Fruit fly (Drosophila melanogaster): ENCODE results near the gene Sdic3.
A peak's percentile ranks its signal among the peaks of the same experiment; 100 is the strongest.

Gene Sdic3

dm6 chrX:20173464-20173995 lies 20.5 kb downstream of the Sdic3 start, which contains the start of gene AnxB10 (continued):
- TF ChIP-seq Sry-δ (GFP tag; optimal IDR thresholded peaks at IDR 0.05), result peak; percentile 25
- TF ChIP-seq Fer2 (tag; optimal IDR thresholded peaks at IDR 0.05), result peak; percentile 6
- peak; percentile 56; the same call in 1 of the 2 replicates for TF ChIP-seq HLH3B (GFP tag; IDR thresholded peaks at IDR 0.05)
- TF ChIP-seq az2 (GFP tag; optimal IDR thresholded peaks at IDR 0.05), result peak; percentile 59
- no peak for TF ChIP-seq tx (GFP tag; optimal IDR thresholded peaks at IDR 0.05)
- TF ChIP-seq Aef1 (GFP tag; IDR thresholded peaks at IDR 0.05), result peak; percentile 47; the same call in 2 of the 3 replicates
- peak; percentile 44 for TF ChIP-seq CG12071 (GFP tag; optimal IDR thresholded peaks at IDR 0.05)
- no peak for TF ChIP-seq C15 (GFP tag; IDR thresholded peaks at IDR 0.05)
- TF ChIP-seq CG1832 (GFP tag; optimal IDR thresholded peaks at IDR 0.05), result no peak
- TF ChIP-seq CG6654 (GFP tag; optimal IDR thresholded peaks at IDR 0.05), result peak; percentile 4
- TF ChIP-seq CG32772 (GFP tag; IDR thresholded peaks at IDR 0.05), result 0 out of 2 replicates have a peak, but pooled peaks have one; percentile 25
- TF ChIP-seq CG11247 (GFP tag; IDR thresholded peaks at IDR 0.05), result no peak
- peak; percentile 58 for TF ChIP-seq repo (GFP tag; optimal IDR thresholded peaks at IDR 0.05)
- no peak for TF ChIP-seq NC2α (GFP tag; optimal IDR thresholded peaks at IDR 0.05)
- TF ChIP-seq Camta (GFP tag; optimal IDR thresholded peaks at IDR 0.05), result peak; percentile 24
- no peak for TF ChIP-seq MESR4 (GFP tag; optimal IDR thresholded peaks at IDR 0.05)
- no peak for TF ChIP-seq Elba2 (GFP tag; optimal IDR thresholded peaks at IDR 0.05)
- peak; percentile 72 for TF ChIP-seq CG7839 (tag; optimal IDR thresholded peaks at IDR 0.05)
- no peak for TF ChIP-seq gsb (GFP tag; IDR thresholded peaks at IDR 0.05)
- TF ChIP-seq CG4854 (GFP tag; optimal IDR thresholded peaks at IDR 0.05), result peak; percentile 24
- TF ChIP-seq CG15479 (GFP tag; optimal IDR thresholded peaks at IDR 0.05), result no peak
- TF ChIP-seq seq (GFP tag; IDR thresholded peaks at IDR 0.05), result 0 out of 2 replicates have a peak, but pooled peaks have one; percentile 48
- TF ChIP-seq Bgb (GFP tag; IDR thresholded peaks at IDR 0.05; ENCODE audit: partially characterized antibody), result no peak
- no peak for TF ChIP-seq wek (GFP tag; optimal IDR thresholded peaks at IDR 0.05)
- peak; percentile 58 for TF ChIP-seq CG7556 (GFP tag; optimal IDR thresholded peaks at IDR 0.05)
- 0 out of 2 replicates have a peak, but pooled peaks have one; percentile 17 for TF ChIP-seq CG14667 (GFP tag; IDR thresholded peaks at IDR 0.05)
- TF ChIP-seq CG12299 (tag; optimal IDR thresholded peaks at IDR 0.05), result no peak
- TF ChIP-seq nerfin-2 (GFP tag; IDR thresholded peaks at IDR 0.05; ENCODE audit: partially characterized antibody), result no peak
- peak; percentile 49 for TF ChIP-seq CG8924 (tag; optimal IDR thresholded peaks at IDR 0.05)
- TF ChIP-seq CG7963 (GFP tag; IDR thresholded peaks at IDR 0.05; ENCODE audit: partially characterized antibody), result no peak
- no peak for TF ChIP-seq CG14860 (GFP tag; IDR thresholded peaks at IDR 0.05; ENCODE audit: partially characterized antibody)
- TF ChIP-seq CG3065 (GFP tag; optimal IDR thresholded peaks at IDR 0.05), result no peak
- TF ChIP-seq CG4360 (GFP tag; IDR thresholded peaks at IDR 0.05), result no peak
- peak; percentile 21 for TF ChIP-seq Side (GFP tag; optimal IDR thresholded peaks at IDR 0.05)
- TF ChIP-seq bsh (GFP tag; optimal IDR thresholded peaks at IDR 0.05), result peak; percentile 53 to 83
- TF ChIP-seq CG30403 (GFP tag; optimal IDR thresholded peaks at IDR 0.05), result peak; percentile 65
- peak; percentile 10 for TF ChIP-seq Jarid2 (GFP tag; optimal IDR thresholded peaks at IDR 0.05)
- peak; percentile 11 for TF ChIP-seq CG1647 (GFP tag; optimal IDR thresholded peaks at IDR 0.05)
- no peak for TF ChIP-seq fu2 (GFP tag; optimal IDR thresholded peaks at IDR 0.05)
- no peak for TF ChIP-seq cas (GFP tag; IDR thresholded peaks at IDR 0.05)
- no peak for TF ChIP-seq usp (GFP tag; optimal IDR thresholded peaks at IDR 0.05)
- 0 out of 2 replicates have a peak, but pooled peaks have one; percentile 18 for TF ChIP-seq CG32767 (GFP tag; IDR thresholded peaks at IDR 0.05)
- no peak for TF ChIP-seq ftz-f1 (GFP tag; optimal IDR thresholded peaks at IDR 0.05)
- TF ChIP-seq Antp (GFP tag; optimal IDR thresholded peaks at IDR 0.05), result no peak
- 0 out of 3 replicates have a peak, but pooled peaks have one; percentile 24 for TF ChIP-seq H15 (GFP tag; IDR thresholded peaks at IDR 0.05)
- TF ChIP-seq onecut (GFP tag; IDR thresholded peaks at IDR 0.05), result peak; percentile 43
- no peak for TF ChIP-seq sr (GFP tag; IDR thresholded peaks at IDR 0.05)
- no peak for TF ChIP-seq CG8478 (optimal IDR thresholded peaks at IDR 0.05)
- TF ChIP-seq CG7786 (GFP tag; optimal IDR thresholded peaks at IDR 0.05), result no peak
- TF ChIP-seq CG13424 (tag; optimal IDR thresholded peaks at IDR 0.05), result peak; percentile 72
- no peak for TF ChIP-seq CG8359 (GFP tag; optimal IDR thresholded peaks at IDR 0.05; ENCODE audit: borderline replicate concordance)
